Worm (Caenorhabditis elegans) whole organism, midembryonic: ENCODE data around the gene pqn-35.

ENCODE experiments used
- T22C8.4 ChIP-seq: fragments of 200-800 bp; sonication (Bioruptor generic); IDR thresholded peaks from 2 replicates; pipeline ENCODE4 v1.3.6; 2022; ENCODE audit warnings: missing genetic modification characterization, missing compliant biosample characterization
- cog-1 ChIP-seq: sonication (generic microtip); optimal IDR thresholded peaks from 2 replicates; lab custom pipeline; 2016; ENCODE audit warnings: missing genetic modification characterization, missing compliant biosample characterization
- flt-1 ChIP-seq: fragments of 200-800 bp; sonication (Bioruptor generic); IDR thresholded peaks from 2 replicates; pipeline ENCODE4 v1.3.6; 2022; ENCODE audit warnings: missing genetic modification characterization, missing compliant biosample characterization
- klf-2 ChIP-seq: fragments of 200-800 bp; sonication (Bioruptor generic); conservative IDR thresholded peaks from 2 replicates; pipeline ENCODE4 v1.3.6; 2022; ENCODE audit warnings: missing genetic modification reagents, missing genetic modification characterization, missing compliant biosample characterization
- med-1 ChIP-seq: sonication (generic microtip); optimal IDR thresholded peaks from 2 replicates; lab custom pipeline; 2017; ENCODE audit warnings: missing genetic modification characterization, mild to moderate bottlenecking, missing compliant biosample characterization, antibody characterized with exemption, missing genetic modification reagents; ENCODE audit not compliant: insufficient read depth
- ref-1 ChIP-seq: fragments of 200-800 bp; sonication (Bioruptor generic); conservative IDR thresholded peaks from 2 replicates; pipeline ENCODE4 v1.3.6; 2022; ENCODE audit warnings: missing genetic modification reagents, missing genetic modification characterization, missing compliant biosample characterization
- tab-1 ChIP-seq: fragments of 200-800 bp; sonication (Bioruptor generic); IDR thresholded peaks from 2 replicates; pipeline ENCODE4 v1.3.6; 2022; ENCODE audit warnings: missing genetic modification characterization, missing compliant biosample characterization
- ztf-23 ChIP-seq: fragments of 200-800 bp; sonication (Bioruptor generic); IDR thresholded peaks from 2 replicates; pipeline ENCODE4 v1.3.6; 2022; ENCODE audit warnings: missing genetic modification reagents, missing genetic modification characterization, missing compliant biosample characterization
- ztf-29 ChIP-seq: fragments of 200-800 bp; sonication (Bioruptor generic); IDR thresholded peaks from 2 replicates; pipeline ENCODE4 v1.3.6; 2022; ENCODE audit warnings: missing genetic modification reagents, missing genetic modification characterization, missing compliant biosample characterization

pqn-35 gene

DNA sequence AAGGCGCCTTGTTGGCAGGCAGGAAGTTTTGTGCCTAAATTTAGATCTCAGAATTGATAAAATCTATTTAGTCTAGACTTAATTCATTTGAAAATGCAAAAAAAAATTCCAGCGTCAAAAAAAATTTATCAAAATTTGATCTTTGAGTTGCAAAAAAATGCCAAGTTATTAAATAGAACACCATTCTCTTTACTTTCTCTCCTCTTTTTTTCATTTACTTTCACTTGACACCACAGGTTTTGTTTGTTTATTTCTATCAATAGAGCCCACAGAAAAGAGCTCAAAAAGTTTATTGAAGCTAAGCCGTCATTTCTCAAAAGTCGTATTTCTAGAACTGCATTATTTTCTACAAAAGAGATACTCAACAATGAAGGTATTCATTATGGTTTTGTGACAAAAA lies at the start of gene pqn-35:
TSS of gene pqn-35 (plus strand) at position 301 of the 400 bp plus-strand sequence.
- TF ChIP-seq ref-1 (GFP tag; lab: Robert Waterston, UW) = no peak
- no peak for TF ChIP-seq flt-1 (GFP tag; lab: Robert Waterston, UW)
- no peak for TF ChIP-seq klf-2 (GFP tag; lab: Robert Waterston, UW)
- no peak for TF ChIP-seq T22C8.4 (GFP tag; lab: Robert Waterston, UW)
- TF ChIP-seq med-1 = no peak
- no peak for TF ChIP-seq ztf-29 (GFP tag; lab: Robert Waterston, UW)
- no peak for TF ChIP-seq cog-1 (tag; lab: Kevin White, UChicago)
- no peak for TF ChIP-seq ztf-23 (GFP tag; lab: Robert Waterston, UW)
- TF ChIP-seq tab-1 (GFP tag; lab: Robert Waterston, UW) = no peak

DNA sequence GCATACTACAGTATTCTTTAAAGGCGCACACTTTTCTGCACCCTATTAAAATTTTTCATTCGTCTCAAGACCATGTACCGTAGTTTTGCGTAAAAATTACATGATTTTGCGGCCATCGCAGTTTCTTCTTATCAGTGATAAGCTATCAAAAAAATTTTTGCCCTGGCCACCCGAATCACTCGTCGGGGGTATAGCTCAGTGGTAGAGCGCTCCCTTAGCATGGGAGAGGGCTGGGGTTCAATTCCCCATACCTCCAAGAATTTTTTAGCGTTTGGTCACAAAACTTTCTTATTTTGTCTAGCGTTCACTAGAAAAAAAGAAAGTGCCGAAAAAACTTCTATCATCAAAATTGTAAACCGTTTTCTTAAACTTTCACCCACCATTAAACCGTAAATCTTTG lies 47.6 kb upstream of the pqn-35 start:
- TF ChIP-seq ztf-29 (GFP tag; lab: Robert Waterston, UW) (no peak), flt-1 (GFP tag; lab: Robert Waterston, UW) (no peak), med-1 (no peak)

DNA sequence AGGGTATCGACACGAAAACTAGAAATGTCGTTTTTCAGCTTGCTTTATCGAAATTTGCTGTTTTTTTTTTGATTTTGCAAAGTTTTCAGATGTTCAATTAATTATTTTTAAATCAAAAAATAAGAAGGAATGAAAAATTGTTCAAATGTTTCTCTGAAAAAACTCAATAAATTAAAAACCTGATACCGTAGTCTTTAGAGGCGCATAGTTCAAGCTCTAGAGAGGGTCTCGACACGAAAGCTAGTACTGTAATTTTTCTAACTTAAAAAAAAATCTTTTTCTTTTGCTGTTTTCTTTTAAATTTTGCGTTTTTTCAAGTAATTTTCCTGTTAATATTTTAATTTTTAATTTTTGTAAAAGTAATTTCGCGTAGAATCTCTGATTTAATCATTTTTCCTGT lies 46.6 kb upstream of the pqn-35 start:
- TF ChIP-seq T22C8.4 (GFP tag; lab: Robert Waterston, UW) = no peak

DNA sequence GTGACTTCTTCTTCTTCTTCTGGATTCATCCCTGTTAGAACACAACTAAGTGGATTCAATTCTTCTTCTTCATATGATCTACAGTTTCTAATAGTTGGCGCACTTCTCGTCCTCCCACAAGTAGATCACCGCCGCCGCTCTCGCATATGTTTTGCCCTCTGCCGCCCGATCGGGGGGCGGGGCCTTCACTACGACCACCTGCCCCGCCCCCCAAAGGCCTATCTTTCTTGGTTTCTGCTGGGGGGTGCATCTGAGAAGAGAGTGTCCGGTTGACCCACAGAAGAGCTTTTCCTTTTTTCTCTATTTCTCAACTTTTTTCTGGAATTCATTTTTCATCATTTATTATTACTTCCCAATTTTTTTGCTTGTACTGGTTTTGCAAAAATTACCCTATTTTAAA lies 41.7 kb upstream of the pqn-35 start:
- no peak for TF ChIP-seq ref-1 (GFP tag; lab: Robert Waterston, UW)
- TF ChIP-seq tab-1 (GFP tag; lab: Robert Waterston, UW) = no peak
- TF ChIP-seq ztf-23 (GFP tag; lab: Robert Waterston, UW) = peak; percentile 54; the same call in 1 of the 2 replicates
- TF ChIP-seq T22C8.4 (GFP tag; lab: Robert Waterston, UW) = no peak
- TF ChIP-seq med-1 = no peak
- 0 out of 2 replicates have a peak, but pooled peaks have one; percentile 48 for TF ChIP-seq flt-1 (GFP tag; lab: Robert Waterston, UW)

DNA sequence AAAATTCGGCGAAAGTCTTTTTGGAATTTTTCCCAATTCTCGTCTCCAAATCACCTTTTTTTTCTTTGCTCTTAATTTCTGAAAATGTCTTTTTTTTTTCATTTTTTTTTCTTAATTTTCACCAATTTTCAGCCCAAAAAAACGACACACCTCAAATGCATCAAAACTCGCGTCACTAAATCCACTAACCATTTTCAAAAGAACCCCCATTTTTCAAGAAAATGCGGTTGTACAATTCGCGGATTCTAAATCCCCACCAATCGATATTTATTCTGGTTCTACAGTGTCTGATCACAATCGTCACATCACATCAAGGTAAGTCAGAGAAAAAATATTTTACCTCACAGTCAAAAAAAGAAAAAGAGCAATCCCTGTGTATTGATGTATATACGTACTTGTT lies 40.9 kb upstream of the pqn-35 start, which contains the start of gene vab-1:
TSS of gene vab-1 (plus strand) at position 133 of the 400 bp plus-strand sequence.
- TF ChIP-seq tab-1 (GFP tag; lab: Robert Waterston, UW) (no peak), ztf-23 (GFP tag; lab: Robert Waterston, UW) (no peak), cog-1 (tag; lab: Kevin White, UChicago) (no peak), T22C8.4 (GFP tag; lab: Robert Waterston, UW) (no peak), ref-1 (GFP tag; lab: Robert Waterston, UW) (no peak), flt-1 (GFP tag; lab: Robert Waterston, UW) (no peak), klf-2 (GFP tag; lab: Robert Waterston, UW) (no peak), ztf-29 (GFP tag; lab: Robert Waterston, UW) (no peak), med-1 (no peak)

DNA sequence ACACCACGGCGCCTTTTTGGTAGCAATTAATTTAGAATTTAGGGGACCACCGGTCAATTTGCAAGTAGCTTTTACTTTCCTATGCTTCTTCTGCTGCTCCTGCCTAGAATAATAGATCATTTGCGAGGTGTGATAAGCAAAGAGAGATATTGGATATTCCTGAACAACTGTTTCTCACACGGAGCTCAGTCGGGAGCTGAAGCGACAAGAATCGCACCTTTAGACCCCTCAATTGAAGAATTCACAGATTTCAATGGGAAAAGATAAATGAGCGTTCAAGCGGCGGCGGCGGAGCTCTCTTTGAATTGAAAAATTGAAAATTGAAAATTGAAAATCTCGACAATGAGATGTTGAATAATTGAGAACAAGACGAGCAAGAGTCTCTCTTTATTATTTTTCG lies 40.2 kb upstream of the pqn-35 start:
- TF ChIP-seq klf-2 (GFP tag; lab: Robert Waterston, UW) (no peak), med-1 (no peak), cog-1 (tag; lab: Kevin White, UChicago) (no peak), T22C8.4 (GFP tag; lab: Robert Waterston, UW) (no peak), tab-1 (GFP tag; lab: Robert Waterston, UW) (no peak)

- TF ChIP-seq flt-1 (GFP tag; lab: Robert Waterston, UW) (no peak), tab-1 (GFP tag; lab: Robert Waterston, UW) (no peak), T22C8.4 (GFP tag; lab: Robert Waterston, UW) (no peak), klf-2 (GFP tag; lab: Robert Waterston, UW) (no peak), ztf-29 (GFP tag; lab: Robert Waterston, UW) (no peak), ztf-23 (GFP tag; lab: Robert Waterston, UW) (no peak)
Observed at ce11 chrII:4573084-4573483, 39.7 kb upstream of the pqn-35 start.

ce11 chrII:4574658-4575057 lies 38.1 kb upstream of the pqn-35 start:
- TF ChIP-seq klf-2 (GFP tag; lab: Robert Waterston, UW) (no peak), ztf-29 (GFP tag; lab: Robert Waterston, UW) (no peak), med-1 (no peak)

- TF ChIP-seq tab-1 (GFP tag; lab: Robert Waterston, UW) (no peak), T22C8.4 (GFP tag; lab: Robert Waterston, UW) (no peak), klf-2 (GFP tag; lab: Robert Waterston, UW) (no peak), ztf-29 (GFP tag; lab: Robert Waterston, UW) (no peak), cog-1 (tag; lab: Kevin White, UChicago) (no peak), med-1 (no peak), flt-1 (GFP tag; lab: Robert Waterston, UW) (no peak), ztf-23 (GFP tag; lab: Robert Waterston, UW) (no peak), ref-1 (GFP tag; lab: Robert Waterston, UW) (no peak)
Observed at ce11 chrII:4575579-4575978, 37.2 kb upstream of the pqn-35 start.

ce11 chrII:4577391-4577790 lies 35.4 kb upstream of the pqn-35 start:
- TF ChIP-seq klf-2 (GFP tag; lab: Robert Waterston, UW) (no peak), flt-1 (GFP tag; lab: Robert Waterston, UW) (no peak), med-1 (no peak), tab-1 (GFP tag; lab: Robert Waterston, UW) (no peak), cog-1 (tag; lab: Kevin White, UChicago) (no peak), ztf-23 (GFP tag; lab: Robert Waterston, UW) (no peak), ref-1 (GFP tag; lab: Robert Waterston, UW) (no peak)

ce11 chrII:4579375-4579774 lies 33.4 kb upstream of the pqn-35 start:
- TF ChIP-seq med-1 = no peak
- no peak for TF ChIP-seq klf-2 (GFP tag; lab: Robert Waterston, UW)
- TF ChIP-seq ref-1 (GFP tag; lab: Robert Waterston, UW) = no peak
